Worm (Caenorhabditis elegans): Measurements from ENCODE around the gene pigm-1.

ce11 chrII:11307953-11308352 lies 40.3 kb upstream of the pigm-1 start:
- TF ChIP-seq spr-3 (GFP tag; optimal IDR thresholded peaks at IDR 0.05) (no peak), fos-1 (tag; optimal IDR thresholded peaks at IDR 0.05) (no peak), hlh-11 (tag; optimal IDR thresholded peaks at IDR 0.05) (no peak), mdl-1 (tag; optimal IDR thresholded peaks at IDR 0.05) (no peak), lin-39 (tag; optimal IDR thresholded peaks at IDR 0.05) (no peak), R02D3.7 (tag; optimal IDR thresholded peaks at IDR 0.05) (no peak), nhr-25 (tag; optimal IDR thresholded peaks at IDR 0.05; ENCODE audit: borderline replicate concordance, insufficient read depth) (no peak), zfp-3 (GFP tag; conservative IDR thresholded peaks at IDR 0.05) (no peak), arid-1 (GFP tag; conservative IDR thresholded peaks at IDR 0.05) (no peak), zfp-2 (tag; optimal IDR thresholded peaks at IDR 0.05) (no peak)

All from whole organism, L4 larva.